Worm (Caenorhabditis elegans) whole organism, young adult: ENCODE data around the gene fbxa-211.

Source experiments
- F23B12.7 ChIP-seq: sonication (generic microtip); optimal IDR thresholded peaks from 2 replicates; lab custom pipeline; 2017; ENCODE audit warnings: missing genetic modification characterization, mild to moderate bottlenecking, missing compliant biosample characterization, antibody characterized with exemption, moderate library complexity; ENCODE audit not compliant: insufficient read depth
- F37B4.10 ChIP-seq: fragments of 200-800 bp; sonication (Bioruptor generic); IDR thresholded peaks from 2 replicates; pipeline ENCODE4 v1.3.6; 2022; ENCODE audit warnings: missing genetic modification characterization, missing compliant biosample characterization
- F39B2.1 ChIP-seq: fragments of 200-800 bp; sonication (Bioruptor generic); IDR thresholded peaks from 2 replicates; pipeline ENCODE4 v1.3.6; 2022; ENCODE audit warnings: missing genetic modification reagents, missing genetic modification characterization, missing compliant biosample characterization
- F49E8.2 ChIP-seq: sonication (generic microtip); optimal IDR thresholded peaks from 3 replicates; lab custom pipeline; 2017; ENCODE audit warnings: missing genetic modification characterization, mild to moderate bottlenecking, missing compliant biosample characterization, antibody characterized with exemption, moderate library complexity; ENCODE audit not compliant: insufficient read depth
- F57A8.1 ChIP-seq: fragments of 200-800 bp; sonication (Bioruptor generic); optimal IDR thresholded peaks from 2 replicates; lab custom pipeline; 2018; ENCODE audit warnings: mild to moderate bottlenecking, missing genetic modification characterization, moderate library complexity, missing compliant biosample characterization
- ZK185.1 ChIP-seq: sonication (generic microtip); optimal IDR thresholded peaks from 2 replicates; lab custom pipeline; 2016; ENCODE audit warnings: mild to moderate bottlenecking, missing genetic modification characterization, missing compliant biosample characterization; ENCODE audit not compliant: poor library complexity, severe bottlenecking
- atf-7 ChIP-seq: sonication (generic microtip); optimal IDR thresholded peaks from 2 replicates; lab custom pipeline; 2017; ENCODE audit warnings: mild to moderate bottlenecking, missing genetic modification characterization, missing compliant biosample characterization
- bed-2 ChIP-seq: fragments of 200-800 bp; sonication (Bioruptor generic); IDR thresholded peaks from 2 replicates; pipeline ENCODE4 v1.3.6; 2022; ENCODE audit warnings: missing genetic modification reagents, missing genetic modification characterization, missing compliant biosample characterization
- ccch-3 ChIP-seq: fragments of 200-800 bp; sonication (Bioruptor generic); optimal IDR thresholded peaks from 2 replicates; lab custom pipeline; 2018; ENCODE audit warnings: mild to moderate bottlenecking, missing genetic modification characterization, missing compliant biosample characterization
- cebp-1 ChIP-seq, 2 experiments: fragments of 200-800 bp in 1 of 2; sonication (Bioruptor generic) in 1 of 2; sonication (generic microtip) in 1 of 2; IDR thresholded peaks in 1 of 2; optimal IDR thresholded peaks in 1 of 2; 2 replicates each; pipeline versions ENCODE4 v1.3.6 to Lab custom; 2017 to 2022; ENCODE audit warnings: missing compliant biosample characterization in 2 of 2, missing genetic modification characterization in 2 of 2, mild to moderate bottlenecking in 1 of 2, missing genetic modification reagents in 1 of 2, moderate library complexity in 1 of 2
- cebp-2 ChIP-seq: fragments of 200-800 bp; sonication (Bioruptor generic); IDR thresholded peaks from 2 replicates; pipeline ENCODE4 v1.3.6; 2022; ENCODE audit warnings: missing genetic modification characterization, missing compliant biosample characterization
- ceh-40 ChIP-seq: fragments of 200-800 bp; sonication (Bioruptor generic); IDR thresholded peaks from 2 replicates; pipeline ENCODE4 v1.3.6; 2022; ENCODE audit warnings: missing genetic modification characterization, missing compliant biosample characterization
- dpff-1 ChIP-seq: sonication (generic microtip); optimal IDR thresholded peaks from 2 replicates; lab custom pipeline; 2017; ENCODE audit warnings: mild to moderate bottlenecking, missing genetic modification characterization, missing compliant biosample characterization
- hmg-20 ChIP-seq: fragments of 200-800 bp; sonication (Bioruptor generic); IDR thresholded peaks from 2 replicates; pipeline ENCODE4 v1.3.6; 2022; ENCODE audit warnings: missing genetic modification reagents, missing genetic modification characterization, missing compliant biosample characterization
- hrde-1 ChIP-seq: sonication (generic microtip); optimal IDR thresholded peaks from 2 replicates; lab custom pipeline; 2016; ENCODE audit warnings: missing genetic modification characterization, mild to moderate bottlenecking, missing compliant biosample characterization, moderate library complexity, missing genotype, missing genetic modification reagents, borderline replicate concordance
- madf-8 ChIP-seq: fragments of 200-800 bp; sonication (Bioruptor generic); conservative IDR thresholded peaks from 2 replicates; pipeline ENCODE4 v1.3.6; 2022; ENCODE audit warnings: missing genetic modification reagents, missing genetic modification characterization, missing compliant biosample characterization
- mel-28 ChIP-seq: sonication (generic microtip); optimal IDR thresholded peaks from 2 replicates; lab custom pipeline; 2016; ENCODE audit warnings: borderline replicate concordance, mild to moderate bottlenecking, missing genetic modification characterization, missing compliant biosample characterization
- nhr-90 ChIP-seq: sonication (generic microtip); optimal IDR thresholded peaks from 2 replicates; lab custom pipeline; 2016; ENCODE audit warnings: missing genotype, mild to moderate bottlenecking, missing genetic modification characterization, missing compliant biosample characterization
- pha-4 ChIP-seq: fragments of 150-350 bp; sonication (generic microtip); optimal IDR thresholded peaks from 2 replicates; lab custom pipeline; 2014; ENCODE audit warnings: missing biosample characterization, missing genetic modification reagents, missing genetic modification characterization
- rcor-1 ChIP-seq: fragments of 200-800 bp; sonication (Bioruptor generic); IDR thresholded peaks from 2 replicates; pipeline ENCODE4 v1.3.6; 2022; ENCODE audit warnings: missing genetic modification reagents, missing genetic modification characterization, missing compliant biosample characterization
- repo-1 ChIP-seq: sonication (generic microtip); optimal IDR thresholded peaks from 2 replicates; lab custom pipeline; 2017; ENCODE audit warnings: mild to moderate bottlenecking, missing genetic modification characterization, missing compliant biosample characterization
- rpc-1 ChIP-seq, 2 experiments: fragments of 150-350 bp in 1 of 2; sonication (generic microtip) in 1 of 2; optimal IDR thresholded peaks; 2 replicates each; lab custom pipeline; 2014 to 2018; ENCODE audit warnings: missing biosample characterization in 1 of 2, missing genetic modification characterization in 1 of 2, missing genetic modification reagents in 1 of 2, missing genotype in 1 of 2
- sdz-38 ChIP-seq: sonication (generic microtip); optimal IDR thresholded peaks from 2 replicates; lab custom pipeline; 2016; ENCODE audit warnings: missing genotype, missing genetic modification characterization, missing compliant biosample characterization
- snpc-3.4 ChIP-seq: sonication (generic microtip); optimal IDR thresholded peaks from 2 replicates; lab custom pipeline; 2017; ENCODE audit warnings: missing genetic modification characterization, mild to moderate bottlenecking, missing compliant biosample characterization, antibody characterized with exemption, moderate library complexity, missing genotype, missing genetic modification reagents
- somi-1 ChIP-seq: fragments of 200-800 bp; sonication (Bioruptor generic); optimal IDR thresholded peaks from 2 replicates; lab custom pipeline; 2018; ENCODE audit warnings: mild to moderate bottlenecking, missing genetic modification characterization, missing compliant biosample characterization
- unc-130 ChIP-seq: sonication (generic microtip); optimal IDR thresholded peaks from 2 replicates; lab custom pipeline; 2016; ENCODE audit warnings: missing genetic modification reagents, missing genetic modification characterization, missing compliant biosample characterization
- ztf-22 ChIP-seq: fragments of 200-800 bp; sonication (Bioruptor generic); optimal IDR thresholded peaks from 2 replicates; lab custom pipeline; 2018; ENCODE audit warnings: mild to moderate bottlenecking, missing genetic modification characterization, moderate library complexity, missing compliant biosample characterization
- ztf-28 ChIP-seq: fragments of 200-800 bp; sonication (Bioruptor generic); IDR thresholded peaks from 2 replicates; pipeline ENCODE4 v1.3.6; 2022; ENCODE audit warnings: missing genetic modification reagents, missing genetic modification characterization, missing compliant biosample characterization

fbxa-211 gene

ce11 chrV:18138695-18139094 lies 11.4 kb downstream of the fbxa-211 start, which contains the start of gene Y37H2A.10:
Y37H2A.10 (plus strand) TSS chrV:18138995.
- TF ChIP-seq repo-1: no peak
- no peak for TF ChIP-seq F49E8.2 (tag; lab: Kevin White, UChicago)
- no peak for TF ChIP-seq F39B2.1
- TF ChIP-seq dpff-1: no peak

- TF ChIP-seq repo-1 (no peak), cebp-2 (GFP tag; lab: Robert Waterston, UW) (no peak), pha-4 (tag; lab: Kevin White, UChicago) (no peak), madf-8 (no peak), ztf-28 (GFP tag; lab: Robert Waterston, UW) (no peak)
Measured at ce11 chrV:18141161-18141560, 13.8 kb downstream of the fbxa-211 start, which contains the start of gene Y37H2A.11. Y37H2A.11 (plus strand) TSS chrV:18141461.

DNA sequence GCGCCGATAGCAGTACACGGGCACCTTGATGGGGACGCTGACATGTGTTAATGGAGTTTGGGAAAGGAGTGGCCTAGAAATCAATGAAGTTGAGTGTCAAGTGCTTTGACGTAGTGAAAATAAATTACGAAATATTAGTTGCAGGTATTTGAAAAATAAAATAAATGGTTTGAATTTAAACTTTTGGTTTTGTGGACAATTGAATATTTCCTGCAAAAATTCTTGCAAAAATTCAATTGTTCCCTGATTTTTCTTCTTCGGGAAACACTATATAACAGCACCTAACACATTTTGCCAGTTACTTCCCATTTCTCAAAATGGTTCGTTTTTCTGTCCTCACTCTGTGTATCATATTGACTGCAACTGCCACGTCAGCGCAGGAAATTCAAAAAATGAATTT lies 15.2 kb downstream of the fbxa-211 start, which contains the start of gene Y37H2A.13:
Y37H2A.13 (plus strand) TSS at position 301 of the 400 bp plus-strand sequence.
- no peak for TF ChIP-seq ceh-40 (GFP tag; lab: Robert Waterston, UW)
- no peak for TF ChIP-seq ZK185.1 (tag; lab: Kevin White, UChicago)
- TF ChIP-seq sdz-38 (tag; lab: Kevin White, UChicago): no peak
- no peak for TF ChIP-seq atf-7 (tag; lab: Kevin White, UChicago)
- no peak for TF ChIP-seq snpc-3.4
- TF ChIP-seq bed-2 (GFP tag; lab: Robert Waterston, UW): no peak
- no peak for TF ChIP-seq rpc-1 (optimal IDR thresholded peaks at IDR 0.05; lab: Kevin White, UChicago)
- TF ChIP-seq rpc-1 (tag; optimal IDR thresholded peaks at IDR 0.05; lab: Kevin White, UChicago): no peak
- no peak for TF ChIP-seq ztf-22 (GFP tag; lab: Kevin White, UChicago)
- TF ChIP-seq hmg-20: no peak
- no peak for TF ChIP-seq unc-130 (GFP tag; lab: Kevin White, UChicago)
- TF ChIP-seq hrde-1: no peak
- no peak for TF ChIP-seq mel-28 (tag; lab: Kevin White, UChicago)
- TF ChIP-seq F57A8.1 (GFP tag; lab: Kevin White, UChicago): no peak
- TF ChIP-seq somi-1 (GFP tag; lab: Kevin White, UChicago): no peak
- TF ChIP-seq nhr-90 (tag; lab: Kevin White, UChicago): no peak

DNA sequence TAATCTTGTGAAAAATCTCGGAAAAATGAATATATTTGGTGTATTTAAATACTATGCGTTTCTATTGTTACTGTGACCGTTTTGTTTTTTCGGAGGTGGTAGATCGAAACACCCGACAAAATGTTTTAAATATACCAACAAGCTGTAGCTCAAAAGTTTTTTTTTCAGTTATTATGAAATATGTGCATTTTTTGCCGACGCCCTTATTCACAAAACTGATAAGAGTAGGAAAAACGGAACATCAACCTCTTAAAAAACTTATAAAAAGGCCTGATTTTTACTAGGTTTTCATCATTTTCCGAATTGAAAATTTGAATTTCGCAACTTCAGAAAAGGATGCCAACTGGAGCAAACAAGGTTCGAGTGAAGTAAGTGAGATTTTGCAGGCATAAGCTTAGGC lies 16.1 kb downstream of the fbxa-211 start, which contains the start of gene Y37H2A.14:
Y37H2A.14 (plus strand) TSS at position 301 of the 400 bp plus-strand sequence.
- TF ChIP-seq snpc-3.4: no peak
- TF ChIP-seq F23B12.7 (tag; lab: Kevin White, UChicago): no peak
- no peak for TF ChIP-seq cebp-1 (GFP tag; IDR thresholded peaks at IDR 0.05; lab: Robert Waterston, UW)
- peak; percentile 77 for TF ChIP-seq cebp-1 (tag; optimal IDR thresholded peaks at IDR 0.05; lab: Kevin White, UChicago)

ce11 chrV:18144442-18144841 lies 17.1 kb downstream of the fbxa-211 start:
- TF ChIP-seq ccch-3 (GFP tag; lab: Kevin White, UChicago): no peak
- TF ChIP-seq F37B4.10 (GFP tag; lab: Robert Waterston, UW): no peak

- TF ChIP-seq rcor-1 (GFP tag; lab: Robert Waterston, UW): no peak
Measured at ce11 chrV:18146077-18146476, 18.8 kb downstream of the fbxa-211 start, which contains the start of gene C14A6.3. C14A6.3 (plus strand) TSS chrV:18146377.
